Worm (Caenorhabditis elegans) whole organism, young adult: Measurements from ENCODE around the gene acs-14.

Experiments used
- Y79H2A.3 ChIP-seq: fragments of 200-800 bp; sonication (Bioruptor generic); conservative IDR thresholded peaks from 2 replicates; pipeline ENCODE4 v1.3.6; 2022; ENCODE audit warnings: missing genetic modification reagents, missing genetic modification characterization, missing compliant biosample characterization
- ceh-79 ChIP-seq: sonication (generic microtip); optimal IDR thresholded peaks from 2 replicates; lab custom pipeline; 2017; ENCODE audit warnings: mild to moderate bottlenecking, missing genetic modification characterization, missing compliant biosample characterization
- ceh-91 ChIP-seq: fragments of 200-800 bp; sonication (Bioruptor generic); IDR thresholded peaks from 2 replicates; pipeline ENCODE4 v1.3.6; 2022; ENCODE audit warnings: missing genetic modification reagents, missing genetic modification characterization, missing compliant biosample characterization
- fkh-3 ChIP-seq: sonication (generic microtip); optimal IDR thresholded peaks from 2 replicates; lab custom pipeline; 2016; ENCODE audit warnings: mild to moderate bottlenecking, missing genetic modification characterization, missing compliant biosample characterization
- nfya-1 ChIP-seq: sonication (generic microtip); optimal IDR thresholded peaks from 2 replicates; lab custom pipeline; 2017; ENCODE audit warnings: antibody characterized with exemption, missing compliant biosample characterization, missing genetic modification characterization, borderline replicate concordance; ENCODE audit not compliant: insufficient read depth
- sdz-38 ChIP-seq: sonication (generic microtip); optimal IDR thresholded peaks from 2 replicates; lab custom pipeline; 2016; ENCODE audit warnings: missing genotype, missing genetic modification characterization, missing compliant biosample characterization
- unc-62 ChIP-seq: fragments of 150-350 bp; optimal IDR thresholded peaks from 2 replicates; lab custom pipeline; 2014; ENCODE audit warnings: missing biosample characterization, missing genetic modification reagents, missing genetic modification characterization

DNA sequence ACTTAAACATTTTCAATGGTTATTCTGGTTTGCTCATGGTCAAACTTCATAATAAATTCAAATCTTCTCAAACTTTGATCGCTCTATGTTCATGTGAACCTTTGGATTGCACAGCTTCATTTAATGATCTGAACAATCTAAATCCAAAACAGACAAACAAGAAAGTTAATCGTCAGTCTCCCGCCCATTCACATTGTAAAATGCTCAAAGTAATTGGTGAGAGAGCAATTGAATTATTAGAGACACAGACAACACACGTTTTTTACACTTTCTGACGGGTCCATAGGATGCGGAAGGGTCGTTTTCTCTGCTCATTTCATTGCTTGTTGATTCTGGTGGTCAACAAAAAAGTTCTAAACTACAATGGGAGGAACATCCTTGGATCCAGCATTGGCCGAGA lies 11.2 kb upstream of the acs-14 start, which contains the start of gene gsnl-1:
- no peak for TF ChIP-seq ceh-79 (tag; lab: Kevin White, UChicago)
- no peak for TF ChIP-seq nfya-1 (tag; lab: Kevin White, UChicago)
- TF ChIP-seq sdz-38, result no peak
- TF ChIP-seq fkh-3 (tag; lab: Kevin White, UChicago), result no peak
- no peak for TF ChIP-seq Y79H2A.3 (GFP tag; lab: Robert Waterston, UW)
- TF ChIP-seq unc-62 (GFP tag; lab: Kevin White, UChicago), result no peak
- no peak for TF ChIP-seq ceh-91 (GFP tag; lab: Robert Waterston, UW)
